Fruit fly (Drosophila melanogaster) whole organism, embryonic: ENCODE measurements around the gene CycA.

Experiments used
- ATbp ChIP-seq: fragments of 200-800 bp; sonication (Bioruptor generic); optimal IDR thresholded peaks from 2 replicates; lab custom pipeline; 2017; ENCODE audit warnings: missing biosample characterization, mild to moderate bottlenecking, missing genetic modification characterization, missing genetic modification reagents
- B-H2 ChIP-seq: fragments of 200-800 bp; sonication (Bioruptor generic); optimal IDR thresholded peaks from 2 replicates; lab custom pipeline; 2018; ENCODE audit warnings: missing biosample characterization, mild to moderate bottlenecking, missing genetic modification characterization
- Bdp1 ChIP-seq: fragments of 200-800 bp; sonication (Bioruptor generic); optimal IDR thresholded peaks from 3 replicates; lab custom pipeline; 2016; ENCODE audit warnings: missing biosample characterization, missing genetic modification characterization
- CG10366 ChIP-seq: fragments of 200-800 bp; sonication (Bioruptor generic); IDR thresholded peaks from 2 replicates; pipeline ENCODE4 v1.3.6; 2022; ENCODE audit warnings: missing biosample characterization, missing genetic modification characterization
- CG10462 ChIP-seq: fragments of 200-800 bp; sonication (Bioruptor generic); optimal IDR thresholded peaks from 2 replicates; lab custom pipeline; 2016; ENCODE audit warnings: missing biosample characterization, missing genetic modification characterization
- CG10654 ChIP-seq: fragments of 200-800 bp; sonication (Bioruptor generic); optimal IDR thresholded peaks from 2 replicates; lab custom pipeline; 2016; ENCODE audit warnings: missing biosample characterization, missing genetic modification characterization
- CG11398 ChIP-seq: fragments of 200-800 bp; sonication (Bioruptor generic); optimal IDR thresholded peaks from 2 replicates; lab custom pipeline; 2016; ENCODE audit warnings: missing biosample characterization, missing genetic modification characterization
- CG11696 ChIP-seq: fragments of 200-800 bp; sonication (Bioruptor generic); IDR thresholded peaks from 2 replicates; pipeline ENCODE4 v1.3.6; 2022; ENCODE audit warnings: missing biosample characterization, missing genetic modification characterization
- CG12769 ChIP-seq: fragments of 200-800 bp; sonication (Bioruptor generic); optimal IDR thresholded peaks from 2 replicates; lab custom pipeline; 2019; ENCODE audit warnings: missing biosample characterization, mild to moderate bottlenecking, missing genetic modification characterization, moderate library complexity
- CG14441 ChIP-seq: fragments of 200-800 bp; sonication (Bioruptor generic); IDR thresholded peaks from 2 replicates; pipeline ENCODE4 v1.3.6; 2022; ENCODE audit warnings: missing biosample characterization, missing genetic modification characterization
- CG16863 ChIP-seq: fragments of 200-800 bp; sonication (Bioruptor generic); optimal IDR thresholded peaks from 3 replicates; lab custom pipeline; 2016; ENCODE audit warnings: missing biosample characterization, missing genetic modification characterization
- CG17328 ChIP-seq: fragments of 200-800 bp; sonication (Bioruptor generic); IDR thresholded peaks from 2 replicates; pipeline ENCODE4 v1.3.6; 2022; ENCODE audit warnings: missing biosample characterization, missing genetic modification characterization
- CG18764 ChIP-seq: fragments of 200-800 bp; sonication (Bioruptor generic); optimal IDR thresholded peaks from 3 replicates; lab custom pipeline; 2016; ENCODE audit warnings: missing biosample characterization, missing genetic modification characterization
- CG2875 ChIP-seq: fragments of 200-800 bp; sonication (Bioruptor generic); optimal IDR thresholded peaks from 2 replicates; lab custom pipeline; 2017; ENCODE audit warnings: missing biosample characterization, mild to moderate bottlenecking, missing genetic modification characterization, missing genetic modification reagents
- CG32772 ChIP-seq: fragments of 200-800 bp; sonication (Bioruptor generic); IDR thresholded peaks from 2 replicates; pipeline ENCODE4 v1.3.6; 2022; ENCODE audit warnings: missing biosample characterization, missing genetic modification characterization
- CG34422 ChIP-seq: fragments of 200-800 bp; sonication (Bioruptor generic); IDR thresholded peaks from 3 replicates; pipeline ENCODE4 v1.3.6; 2022; ENCODE audit warnings: missing biosample characterization, missing genetic modification characterization
- CG43689 ChIP-seq: fragments of 200-800 bp; sonication (Bioruptor generic); IDR thresholded peaks from 2 replicates; pipeline ENCODE4 v1.3.6; 2022; ENCODE audit warnings: missing biosample characterization, missing genetic modification characterization
- CG7357 ChIP-seq: fragments of 200-800 bp; sonication (Bioruptor generic); IDR thresholded peaks from 3 replicates; pipeline ENCODE4 v1.3.6; 2022; ENCODE audit warnings: missing biosample characterization, missing genetic modification characterization
- CG7839 ChIP-seq: fragments of 200-800 bp; sonication (Bioruptor generic); optimal IDR thresholded peaks from 3 replicates; lab custom pipeline; 2018; ENCODE audit warnings: missing biosample characterization, mild to moderate bottlenecking, missing genetic modification characterization, moderate library complexity
- CG8924 ChIP-seq: fragments of 200-800 bp; optimal IDR thresholded peaks from 3 replicates; lab custom pipeline; 2019; ENCODE audit warnings: missing biosample characterization, mild to moderate bottlenecking, missing genetic modification characterization, moderate library complexity
- CG9727 ChIP-seq: fragments of 200-800 bp; sonication (Bioruptor generic); optimal IDR thresholded peaks from 3 replicates; lab custom pipeline; 2017; ENCODE audit warnings: missing biosample characterization, mild to moderate bottlenecking, missing genetic modification characterization
- CG9932 ChIP-seq: fragments of 200-800 bp; sonication (Bioruptor generic); IDR thresholded peaks from 2 replicates; pipeline ENCODE4 v1.3.6; 2022; ENCODE audit warnings: missing biosample characterization, missing genetic modification characterization
- Chrac-16 ChIP-seq: fragments of 200-800 bp; sonication (Bioruptor generic); optimal IDR thresholded peaks from 3 replicates; lab custom pipeline; 2016; ENCODE audit warnings: missing biosample characterization, missing genetic modification characterization
- CrebB ChIP-seq: fragments of 200-800 bp; sonication (Bioruptor generic); optimal IDR thresholded peaks from 3 replicates; lab custom pipeline; 2018; ENCODE audit warnings: missing biosample characterization, mild to moderate bottlenecking, missing genetic modification characterization
- E2f1 ChIP-seq: fragments of 200-800 bp; sonication (Bioruptor generic); IDR thresholded peaks from 2 replicates; pipeline ENCODE4 v1.3.6; 2022; ENCODE audit warnings: missing biosample characterization, missing genetic modification characterization
- Elba2 ChIP-seq: fragments of 200-800 bp; sonication (Bioruptor generic); optimal IDR thresholded peaks from 3 replicates; lab custom pipeline; 2016; ENCODE audit warnings: missing biosample characterization, missing genetic modification characterization
- Fer3 ChIP-seq: fragments of 200-800 bp; sonication (Bioruptor generic); optimal IDR thresholded peaks from 2 replicates; lab custom pipeline; 2018; ENCODE audit warnings: missing biosample characterization, mild to moderate bottlenecking, missing genetic modification characterization, moderate library complexity
- H15 ChIP-seq: fragments of 200-800 bp; sonication (Bioruptor generic); IDR thresholded peaks from 3 replicates; pipeline ENCODE4 v1.3.6; 2022; ENCODE audit warnings: missing biosample characterization, missing genetic modification characterization
- HLH4C ChIP-seq: fragments of 200-800 bp; sonication (Bioruptor generic); IDR thresholded peaks from 3 replicates; pipeline ENCODE4 v1.3.6; 2022; ENCODE audit warnings: missing biosample characterization, missing genetic modification characterization; ENCODE audit not compliant: partially characterized antibody
- HLH54F ChIP-seq: fragments of 200-800 bp; sonication (Bioruptor generic); optimal IDR thresholded peaks from 3 replicates; lab custom pipeline; 2016; ENCODE audit warnings: missing biosample characterization, missing genetic modification characterization
- Hey ChIP-seq: fragments of 200-800 bp; sonication (Bioruptor generic); optimal IDR thresholded peaks from 3 replicates; lab custom pipeline; 2018; ENCODE audit warnings: missing biosample characterization, mild to moderate bottlenecking, missing genetic modification characterization
- HmgD ChIP-seq: fragments of 200-800 bp; sonication (Bioruptor generic); optimal IDR thresholded peaks from 3 replicates; lab custom pipeline; 2016; ENCODE audit warnings: missing biosample characterization, missing genetic modification characterization
- Mes4 ChIP-seq: fragments of 200-800 bp; sonication (Bioruptor generic); optimal IDR thresholded peaks from 2 replicates; lab custom pipeline; 2016; ENCODE audit warnings: missing biosample characterization, missing genetic modification characterization
- Nf-YB ChIP-seq: fragments of 200-800 bp; sonication (Bioruptor generic); optimal IDR thresholded peaks from 3 replicates; lab custom pipeline; 2019; ENCODE audit warnings: missing biosample characterization, mild to moderate bottlenecking, missing genetic modification characterization, moderate library complexity
- ara ChIP-seq: fragments of 200-800 bp; sonication (Bioruptor generic); IDR thresholded peaks from 2 replicates; pipeline ENCODE4 v1.3.6; 2022; ENCODE audit warnings: missing biosample characterization, missing genetic modification characterization
- bsh ChIP-seq, 2 experiments: fragments of 200-800 bp; sonication (Bioruptor generic); optimal IDR thresholded peaks; 2 replicates each; lab custom pipeline; 2017 to 2018; ENCODE audit warnings: mild to moderate bottlenecking in 2 of 2, missing biosample characterization in 2 of 2, missing genetic modification characterization in 2 of 2, moderate library complexity in 1 of 2
- chif ChIP-seq, 2 experiments: fragments of 200-800 bp; sonication (Bioruptor generic); optimal IDR thresholded peaks; 3 replicates each; lab custom pipeline; 2016; ENCODE audit warnings: missing biosample characterization in 2 of 2, missing genetic modification characterization in 2 of 2
- dmrt99B ChIP-seq: fragments of 200-800 bp; sonication (Bioruptor generic); optimal IDR thresholded peaks from 2 replicates; lab custom pipeline; 2018; ENCODE audit warnings: missing biosample characterization, mild to moderate bottlenecking, missing genetic modification characterization, moderate library complexity
- gsb ChIP-seq: fragments of 200-800 bp; sonication (Bioruptor generic); IDR thresholded peaks from 2 replicates; pipeline ENCODE4 v1.3.6; 2022; ENCODE audit warnings: missing biosample characterization, missing genetic modification characterization
- inv ChIP-seq: fragments of 200-800 bp; sonication (Bioruptor generic); IDR thresholded peaks from 2 replicates; pipeline ENCODE4 v1.3.6; 2022; ENCODE audit warnings: missing biosample characterization, missing genetic modification characterization; ENCODE audit not compliant: partially characterized antibody
- otp ChIP-seq: fragments of 200-800 bp; sonication (Bioruptor generic); IDR thresholded peaks from 3 replicates; pipeline ENCODE4, ENCODE4 v1.3.6; 2022; ENCODE audit warnings: missing biosample characterization, missing genetic modification characterization
- peb ChIP-seq: fragments of 200-800 bp; sonication (Bioruptor generic); IDR thresholded peaks from 2 replicates; pipeline ENCODE4 v1.3.6; 2022; ENCODE audit warnings: missing biosample characterization, missing genetic modification characterization
- pfk ChIP-seq: fragments of 200-800 bp; sonication (Bioruptor generic); optimal IDR thresholded peaks from 2 replicates; lab custom pipeline; 2018; ENCODE audit warnings: missing biosample characterization, mild to moderate bottlenecking, missing genetic modification characterization, moderate library complexity
- pzg ChIP-seq: fragments of 200-800 bp; sonication (Bioruptor generic); optimal IDR thresholded peaks from 3 replicates; lab custom pipeline; 2018; ENCODE audit warnings: missing biosample characterization, mild to moderate bottlenecking, missing genetic modification characterization, moderate library complexity
- ro ChIP-seq: fragments of 200-800 bp; sonication (Bioruptor generic); IDR thresholded peaks from 2 replicates; pipeline ENCODE4 v1.3.6; 2022; ENCODE audit warnings: missing biosample characterization, missing genetic modification characterization
- schlank ChIP-seq: fragments of 200-800 bp; sonication (Bioruptor generic); optimal IDR thresholded peaks from 2 replicates; lab custom pipeline; 2018; ENCODE audit warnings: missing biosample characterization, mild to moderate bottlenecking, missing genetic modification characterization
- shn ChIP-seq: fragments of 200-800 bp; sonication (Bioruptor generic); optimal IDR thresholded peaks from 3 replicates; lab custom pipeline; 2016; ENCODE audit warnings: missing biosample characterization, missing genetic modification characterization
- sima ChIP-seq: fragments of 200-800 bp; sonication (Bioruptor generic); optimal IDR thresholded peaks from 2 replicates; lab custom pipeline; 2016; ENCODE audit warnings: missing biosample characterization, missing genetic modification characterization

CycA gene

DNA sequence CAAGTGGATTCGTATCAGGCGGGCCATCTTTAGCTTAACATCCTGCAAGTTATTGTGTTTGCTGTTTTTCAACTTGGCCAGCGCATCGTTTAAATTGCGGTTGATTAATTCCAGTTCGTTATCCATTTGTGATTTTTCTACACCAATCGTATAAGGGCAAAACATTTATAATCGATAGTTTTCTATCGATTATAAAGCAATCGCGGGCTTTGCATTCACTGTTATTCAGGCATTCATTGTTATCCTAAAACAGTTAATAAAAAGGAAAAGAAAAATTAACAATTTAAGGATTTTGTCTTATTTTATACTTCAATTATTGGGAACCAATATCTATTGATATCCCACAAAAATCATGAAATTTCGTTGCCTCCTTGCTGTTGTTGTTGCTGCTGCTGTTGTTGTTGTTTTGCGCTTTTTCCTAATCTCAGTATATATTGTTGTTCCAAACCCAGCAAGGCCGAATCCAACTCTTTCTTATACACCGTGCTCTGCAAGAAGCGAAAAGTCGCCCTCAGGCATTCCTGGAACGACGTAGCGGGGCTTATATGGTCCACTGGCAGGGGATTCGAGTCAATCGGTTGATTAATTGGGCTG is 7.7 kb downstream of the CycA start, which contains the start of gene CG32095 (continued):
- TF ChIP-seq chif (GFP tag; optimal IDR thresholded peaks at IDR 0.05; lab: Kevin White, UChicago) (no peak), dmrt99B (tag; lab: Kevin White, UChicago) (no peak), CG34422 (GFP tag; lab: Robert Waterston, UW) (no peak), HmgD (no peak), ara (GFP tag; lab: Robert Waterston, UW) (no peak), CG11696 (GFP tag; lab: Robert Waterston, UW) (no peak), bsh (GFP tag; optimal IDR thresholded peaks at IDR 0.05; lab: Kevin White, UChicago) (no peak), CG9727 (GFP tag; lab: Kevin White, UChicago) (no peak), CG14441 (GFP tag; lab: Robert Waterston, UW) (no peak), CG18764 (GFP tag; lab: Kevin White, UChicago) (no peak), pzg (GFP tag; lab: Kevin White, UChicago) (peak; percentile 36), CG10366 (GFP tag; lab: Robert Waterston, UW) (no peak), CG12769 (tag; lab: Kevin White, UChicago) (no peak), B-H2 (no peak), gsb (GFP tag; lab: Robert Waterston, UW) (no peak), ro (GFP tag; lab: Robert Waterston, UW) (no peak), CG2875 (GFP tag; lab: Kevin White, UChicago) (no peak), CG7839 (tag; lab: Kevin White, UChicago) (no peak), Elba2 (no peak), sima (no peak)

dm6 chr3L:11822446-11823334 is 10.7 kb downstream of the CycA start, which contains the start of gene RpL10Ab:
Gene RpL10Ab (plus strand): TSS chr3L:11822851.
- TF ChIP-seq Hey: peak; percentile 26
- peak; percentile 3 for TF ChIP-seq Chrac-16 (GFP tag; lab: Kevin White, UChicago)
- peak; percentile 44 for TF ChIP-seq CrebB (tag; lab: Kevin White, UChicago)
- peak; percentile 75 for TF ChIP-seq CG9932 (GFP tag; lab: Robert Waterston, UW)
- peak; percentile 2 for TF ChIP-seq CG11398 (GFP tag; lab: Kevin White, UChicago)
- no peak for TF ChIP-seq peb
- peak; percentile 68; the same call in 2 of the 3 replicates for TF ChIP-seq H15 (GFP tag; lab: Robert Waterston, UW)
- TF ChIP-seq CG8924 (tag; lab: Kevin White, UChicago): peak; percentile 76
- TF ChIP-seq CG9727 (GFP tag; lab: Kevin White, UChicago): peak; percentile 78
- TF ChIP-seq CG10462 (GFP tag; lab: Kevin White, UChicago): no peak
- TF ChIP-seq CG16863: peak; percentile 27
- TF ChIP-seq shn (GFP tag; lab: Kevin White, UChicago): no peak
- TF ChIP-seq Fer3 (tag; lab: Kevin White, UChicago): peak; percentile 70
- peak; percentile 58 for TF ChIP-seq E2f1
- TF ChIP-seq pfk (GFP tag; lab: Kevin White, UChicago): peak; percentile 65
- TF ChIP-seq inv (GFP tag; lab: Robert Waterston, UW): peak; percentile 82
- TF ChIP-seq CG17328: peak; percentile 71
- peak; percentile 75 for TF ChIP-seq HLH4C (GFP tag; lab: Robert Waterston, UW)
- peak; percentile 23; the same call in 1 of the 2 replicates for TF ChIP-seq CG43689 (GFP tag; lab: Robert Waterston, UW)
- TF ChIP-seq ATbp (GFP tag; lab: Kevin White, UChicago): no peak
- TF ChIP-seq HLH54F (GFP tag; lab: Kevin White, UChicago): peak; percentile 32
- peak; percentile 68 for TF ChIP-seq schlank (tag; lab: Kevin White, UChicago)
- peak; percentile 69 for TF ChIP-seq Mes4 (GFP tag; lab: Kevin White, UChicago)
- TF ChIP-seq Nf-YB (GFP tag; lab: Kevin White, UChicago): peak; percentile 0
- peak; percentile 56 for TF ChIP-seq CG32772 (GFP tag; lab: Robert Waterston, UW)
- TF ChIP-seq CG7357 (GFP tag; lab: Robert Waterston, UW): peak; percentile 66; the same call in 1 of the 3 replicates
- no peak for TF ChIP-seq Bdp1 (GFP tag; lab: Kevin White, UChicago)
- peak; percentile 22 for TF ChIP-seq CG10654 (GFP tag; lab: Kevin White, UChicago)
- peak; percentile 72; the same call in 2 of the 3 replicates for TF ChIP-seq otp (GFP tag; lab: Robert Waterston, UW)
